ENCODE assay signal across 5 worm cellular contexts in the genomic region with DNA sequence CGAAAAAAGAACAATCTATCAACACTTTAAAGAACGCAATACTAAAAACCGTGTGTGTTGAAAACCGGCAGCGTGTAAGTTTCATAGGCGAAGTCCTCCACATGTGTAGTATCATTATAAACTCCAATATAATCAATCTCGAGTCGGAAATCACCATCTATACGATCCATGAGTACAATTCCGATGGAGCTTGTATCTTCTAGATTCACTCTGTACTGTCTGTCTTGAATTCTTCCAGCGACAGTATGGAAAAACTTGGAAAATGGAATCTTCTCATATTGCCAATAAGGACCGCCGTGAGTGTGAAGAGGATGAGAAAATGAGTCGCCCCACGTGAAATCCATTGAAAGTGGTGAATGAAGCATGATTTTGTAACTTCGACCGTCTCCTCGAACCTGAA.
TF ChIP-seq lines count a peak whose summit lies in the region.

No protein-coding gene starts in this region.

TF ChIP-seq in whole organism, L1 larva, 84 proteins besides CTCF, POLR2A, EP300 and RAD21 (continues in another document):
- no peak for TF ChIP-seq swsn-7 (tag; optimal IDR thresholded peaks at IDR 0.05; lab: Kevin White, UChicago)
- TF ChIP-seq nhr-85 (tag; lab: Kevin White, UChicago), result peak; percentile 24
- no peak for TF ChIP-seq fos-1 (tag; optimal IDR thresholded peaks at IDR 0.05; lab: Kevin White, UChicago)
- TF ChIP-seq ceh-8 (GFP tag; optimal IDR thresholded peaks at IDR 0.05; lab: Kevin White, UChicago), result no peak
- TF ChIP-seq snu-23 (GFP tag; optimal IDR thresholded peaks at IDR 0.05; lab: Kevin White, UChicago), result peak; percentile 0
- 0 out of 2 replicates have a peak, but pooled peaks have one; percentile 2 for TF ChIP-seq nhr-19 (GFP tag; conservative IDR thresholded peaks at IDR 0.05; lab: Robert Waterston, UW)
- no peak for TF ChIP-seq skn-1 (tag; optimal IDR thresholded peaks at IDR 0.05; lab: Kevin White, UChicago)
- TF ChIP-seq tbx-2 (tag; optimal IDR thresholded peaks at IDR 0.05; lab: Kevin White, UChicago), result no peak
- TF ChIP-seq nhr-237 (tag; optimal IDR thresholded peaks at IDR 0.05; lab: Kevin White, UChicago), result no peak
- no peak for TF ChIP-seq lin-15B (tag; optimal IDR thresholded peaks at IDR 0.05; lab: Kevin White, UChicago)
- peak in 1 of 3 experiments; percentile 10 for TF ChIP-seq dpl-1 (GFP tag; optimal IDR thresholded peaks at IDR 0.05; lab: Kevin White, UChicago)
- TF ChIP-seq mep-1 (tag; optimal IDR thresholded peaks at IDR 0.05; lab: Kevin White, UChicago), result no peak
- no peak for TF ChIP-seq xbp-1 (tag; optimal IDR thresholded peaks at IDR 0.05; lab: Kevin White, UChicago)
- no peak for TF ChIP-seq tlp-1 (tag; optimal IDR thresholded peaks at IDR 0.05; lab: Kevin White, UChicago)
- TF ChIP-seq pag-3 (tag; optimal IDR thresholded peaks at IDR 0.05; lab: Kevin White, UChicago; ENCODE audit: borderline replicate concordance, insufficient read depth), result no peak
- TF ChIP-seq efl-1 (optimal IDR thresholded peaks at IDR 0.05; lab: Kevin White, UChicago), result no peak
- peak in 1 of 2 experiments; percentile 87 for TF ChIP-seq efl-1 (GFP tag; optimal IDR thresholded peaks at IDR 0.05 in 1 of 2; lab: Kevin White, UChicago)

TF ChIP-seq in whole organism, L2 larva, 48 proteins besides CTCF, POLR2A, EP300 and RAD21:
- TF ChIP-seq nhr-129 (tag; optimal IDR thresholded peaks at IDR 0.05; lab: Kevin White, UChicago) (peak; percentile 1), Y55F3AM.14 (GFP tag; optimal IDR thresholded peaks at IDR 0.05; lab: Kevin White, UChicago) (peak; percentile 30), ama-1 (optimal IDR thresholded peaks at IDR 0.05; lab: Kevin White, UChicago) (peak; percentile 19), nhr-21 (tag; optimal IDR thresholded peaks at IDR 0.05; lab: Kevin White, UChicago) (peak; percentile 15), egl-27 (tag; optimal IDR thresholded peaks at IDR 0.05; lab: Kevin White, UChicago) (no peak), ztf-11 (tag; optimal IDR thresholded peaks at IDR 0.05; lab: Kevin White, UChicago) (no peak), nhr-237 (tag; optimal IDR thresholded peaks at IDR 0.05; lab: Kevin White, UChicago) (no peak), fos-1 (tag; optimal IDR thresholded peaks at IDR 0.05; lab: Kevin White, UChicago) (no peak), sem-4 (tag; optimal IDR thresholded peaks at IDR 0.05; lab: Kevin White, UChicago) (no peak), gmeb-1 (tag; optimal IDR thresholded peaks at IDR 0.05; lab: Kevin White, UChicago) (no peak), sma-3 (GFP tag; optimal IDR thresholded peaks at IDR 0.05; lab: Kevin White, UChicago) (peak; percentile 25), mdl-1 (tag; optimal IDR thresholded peaks at IDR 0.05; lab: Kevin White, UChicago) (no peak), lsy-2 (tag; optimal IDR thresholded peaks at IDR 0.05; lab: Kevin White, UChicago) (peak in 1 of 2 experiments; percentile 11), snpc-4 (tag; optimal IDR thresholded peaks at IDR 0.05; lab: Kevin White, UChicago) (no peak)

TF ChIP-seq in whole organism, L3 larva, 47 proteins besides CTCF, POLR2A, EP300 and RAD21:
- TF ChIP-seq ceh-9 (tag; optimal IDR thresholded peaks at IDR 0.05; lab: Kevin White, UChicago), result no peak
- TF ChIP-seq lsy-12 (tag; optimal IDR thresholded peaks at IDR 0.05; lab: Kevin White, UChicago), result peak; percentile 33
- TF ChIP-seq mdl-1 (tag; optimal IDR thresholded peaks at IDR 0.05; lab: Kevin White, UChicago), result no peak
- peak; percentile 16 for TF ChIP-seq elt-2 (tag; optimal IDR thresholded peaks at IDR 0.05; lab: Kevin White, UChicago)
- TF ChIP-seq ama-1 (optimal IDR thresholded peaks at IDR 0.05; lab: Kevin White, UChicago), result peak; percentile 76
- TF ChIP-seq nhr-43 (tag; optimal IDR thresholded peaks at IDR 0.05; lab: Kevin White, UChicago; ENCODE audit: poor library complexity, severe bottlenecking), result peak; percentile 55

TF ChIP-seq in whole organism, L4 larva, 104 proteins besides CTCF, POLR2A, EP300 and RAD21 (continues in another document):
- TF ChIP-seq hlh-11 (tag; optimal IDR thresholded peaks at IDR 0.05; lab: Kevin White, UChicago), result peak; percentile 30
- no peak for TF ChIP-seq F44E2.7 (GFP tag; IDR thresholded peaks at IDR 0.05; lab: Robert Waterston, UW)
- 0 out of 2 replicates have a peak, but pooled peaks have one; percentile 32 for TF ChIP-seq php-3 (GFP tag; IDR thresholded peaks at IDR 0.05; lab: Robert Waterston, UW)
- no peak for TF ChIP-seq mdl-1 (tag; optimal IDR thresholded peaks at IDR 0.05; lab: Kevin White, UChicago)
- TF ChIP-seq saeg-2 (GFP tag; IDR thresholded peaks at IDR 0.05; lab: Robert Waterston, UW), result 0 out of 2 replicates have a peak, but pooled peaks have one; percentile 64
- peak; percentile 40 for TF ChIP-seq T20F7.1 (GFP tag; optimal IDR thresholded peaks at IDR 0.05; lab: Kevin White, UChicago)
- peak; percentile 32; the same call in 1 of the 2 replicates for TF ChIP-seq mdt-29 (GFP tag; IDR thresholded peaks at IDR 0.05; lab: Robert Waterston, UW)
- TF ChIP-seq lsy-2 (tag; optimal IDR thresholded peaks at IDR 0.05; lab: Kevin White, UChicago), result peak in 1 of 2 experiments; percentile 14
- TF ChIP-seq mxl-3 (GFP tag; optimal IDR thresholded peaks at IDR 0.05; lab: Kevin White, UChicago), result no peak
- TF ChIP-seq daf-12 (tag; optimal IDR thresholded peaks at IDR 0.05; lab: Kevin White, UChicago), result no peak
- TF ChIP-seq zip-11 (GFP tag; IDR thresholded peaks at IDR 0.05; lab: Robert Waterston, UW), result no peak
- no peak for TF ChIP-seq lin-13 (GFP tag; optimal IDR thresholded peaks at IDR 0.05; lab: Kevin White, UChicago)
- no peak for TF ChIP-seq hmg-1.1 (GFP tag; IDR thresholded peaks at IDR 0.05; lab: Robert Waterston, UW)
- TF ChIP-seq zfp-3 (GFP tag; conservative IDR thresholded peaks at IDR 0.05; lab: Robert Waterston, UW), result no peak; the same call in 1 of the 2 replicates
- no peak for TF ChIP-seq pha-4 (GFP tag; IDR thresholded peaks at IDR 0.05; lab: Robert Waterston, UW)
- TF ChIP-seq pha-4 (tag; optimal IDR thresholded peaks at IDR 0.05; lab: Kevin White, UChicago), result no peak
- TF ChIP-seq lin-38 (GFP tag; IDR thresholded peaks at IDR 0.05; lab: Robert Waterston, UW), result peak; percentile 69
- TF ChIP-seq nhr-111 (GFP tag; optimal IDR thresholded peaks at IDR 0.05; lab: Kevin White, UChicago), result no peak
- TF ChIP-seq fos-1 (tag; optimal IDR thresholded peaks at IDR 0.05; lab: Kevin White, UChicago), result no peak
- TF ChIP-seq nhr-237 (tag; optimal IDR thresholded peaks at IDR 0.05; lab: Kevin White, UChicago), result no peak
- no peak for TF ChIP-seq nhr-10 (tag; optimal IDR thresholded peaks at IDR 0.05; lab: Kevin White, UChicago)
- peak; percentile 31 for TF ChIP-seq nhr-48 (tag; optimal IDR thresholded peaks at IDR 0.05; lab: Kevin White, UChicago)
- TF ChIP-seq nhr-42 (GFP tag; IDR thresholded peaks at IDR 0.05; lab: Robert Waterston, UW), result peak; percentile 23; the same call in 1 of the 2 replicates
- no peak for TF ChIP-seq zfp-2 (tag; optimal IDR thresholded peaks at IDR 0.05; lab: Kevin White, UChicago)
- no peak for TF ChIP-seq nhr-76 (tag; optimal IDR thresholded peaks at IDR 0.05; lab: Kevin White, UChicago)
- no peak for TF ChIP-seq nhr-25 (tag; optimal IDR thresholded peaks at IDR 0.05; lab: Kevin White, UChicago; ENCODE audit: borderline replicate concordance, insufficient read depth)

TF ChIP-seq in whole organism, young adult, 124 proteins besides CTCF, POLR2A, EP300 and RAD21 (continues in another document):
- peak in 1 of 2 experiments; percentile 70 for TF ChIP-seq let-607 (tag; optimal IDR thresholded peaks at IDR 0.05; lab: Kevin White, UChicago)
- peak; percentile 77 for TF ChIP-seq nfyb-1 (GFP tag; IDR thresholded peaks at IDR 0.05; lab: Robert Waterston, UW)
- peak; percentile 75 for TF ChIP-seq ekl-4 (GFP tag; IDR thresholded peaks at IDR 0.05; lab: Robert Waterston, UW)
- TF ChIP-seq snpc-1.1 (tag; optimal IDR thresholded peaks at IDR 0.05; lab: Kevin White, UChicago; ENCODE audit: insufficient read depth), result no peak
- TF ChIP-seq K11D2.4 (GFP tag; IDR thresholded peaks at IDR 0.05; lab: Robert Waterston, UW), result peak; percentile 50; the same call in 1 of the 2 replicates
- peak; percentile 51 for TF ChIP-seq madf-6 (GFP tag; IDR thresholded peaks at IDR 0.05; lab: Robert Waterston, UW)
- TF ChIP-seq tbp1 (GFP tag; optimal IDR thresholded peaks at IDR 0.05; lab: Kevin White, UChicago), result peak; percentile 5
- TF ChIP-seq egl-44 (GFP tag; IDR thresholded peaks at IDR 0.05; lab: Robert Waterston, UW), result peak; percentile 9; the same call in 1 of the 2 replicates
- TF ChIP-seq xnd-1 (tag; optimal IDR thresholded peaks at IDR 0.05; lab: Kevin White, UChicago), result no peak
- TF ChIP-seq efl-1 (GFP tag; optimal IDR thresholded peaks at IDR 0.05; lab: Kevin White, UChicago), result no peak
- TF ChIP-seq cebp-2 (GFP tag; IDR thresholded peaks at IDR 0.05; lab: Robert Waterston, UW), result peak; percentile 43; the same call in 1 of the 2 replicates
- peak; percentile 90 for TF ChIP-seq Y53G8AR.9 (GFP tag; conservative IDR thresholded peaks at IDR 0.05; lab: Robert Waterston, UW)
- TF ChIP-seq hsf-1 (GFP tag; IDR thresholded peaks at IDR 0.05; lab: Robert Waterston, UW), result peak; percentile 46; the same call in 1 of the 2 replicates
- no peak for TF ChIP-seq unc-62 (GFP tag; optimal IDR thresholded peaks at IDR 0.05; lab: Kevin White, UChicago)
- TF ChIP-seq atf-7 (tag; optimal IDR thresholded peaks at IDR 0.05; lab: Kevin White, UChicago), result peak; percentile 74
- no peak for TF ChIP-seq akir-1 (GFP tag; optimal IDR thresholded peaks at IDR 0.05; lab: Kevin White, UChicago)
- no peak for TF ChIP-seq Y53F4B.3 (GFP tag; IDR thresholded peaks at IDR 0.05; lab: Robert Waterston, UW)
- no peak for TF ChIP-seq F55B11.4 (tag; optimal IDR thresholded peaks at IDR 0.05; lab: Kevin White, UChicago; ENCODE audit: borderline replicate concordance, insufficient read depth)
- TF ChIP-seq hmg-20 (GFP tag; IDR thresholded peaks at IDR 0.05; lab: Robert Waterston, UW), result peak; percentile 47; the same call in 1 of the 2 replicates
- TF ChIP-seq cebp-1 (GFP tag; IDR thresholded peaks at IDR 0.05; lab: Robert Waterston, UW), result no peak
- peak; percentile 47 for TF ChIP-seq cebp-1 (tag; optimal IDR thresholded peaks at IDR 0.05; lab: Kevin White, UChicago)
- TF ChIP-seq ztf-3 (GFP tag; optimal IDR thresholded peaks at IDR 0.05; lab: Kevin White, UChicago), result peak; percentile 71
- peak; percentile 79 for TF ChIP-seq F57C9.4 (tag; optimal IDR thresholded peaks at IDR 0.05; lab: Kevin White, UChicago)
- TF ChIP-seq repo-1 (tag; optimal IDR thresholded peaks at IDR 0.05; lab: Kevin White, UChicago), result peak; percentile 77
- peak; percentile 66 for TF ChIP-seq ama-1 (optimal IDR thresholded peaks at IDR 0.05; lab: Kevin White, UChicago)
- no peak for TF ChIP-seq ama-1 (GFP tag; optimal IDR thresholded peaks at IDR 0.05; lab: Kevin White, UChicago)
- peak; percentile 59 for TF ChIP-seq ztf-26 (tag; optimal IDR thresholded peaks at IDR 0.05; lab: Kevin White, UChicago)
- TF ChIP-seq Y95B8A.8 (GFP tag; IDR thresholded peaks at IDR 0.05; lab: Robert Waterston, UW), result 0 out of 2 replicates have a peak, but pooled peaks have one; percentile 71
- peak; percentile 76 for TF ChIP-seq F52B5.7 (tag; optimal IDR thresholded peaks at IDR 0.05; lab: Kevin White, UChicago)
